Worm (Caenorhabditis elegans) whole organism, young adult: ENCODE measurements around the gene M151.2.

ENCODE experiments used
- B0336.3 ChIP-seq: fragments of 200-800 bp; sonication (Bioruptor generic); IDR thresholded peaks from 2 replicates; pipeline ENCODE4 v1.3.6; 2022; ENCODE audit warnings: missing genetic modification characterization, missing compliant biosample characterization
- F10E7.11 ChIP-seq: sonication (generic microtip); optimal IDR thresholded peaks from 2 replicates; lab custom pipeline; 2017; ENCODE audit warnings: mild to moderate bottlenecking, missing genetic modification characterization, moderate library complexity, missing compliant biosample characterization
- F57C9.4 ChIP-seq: sonication (generic microtip); optimal IDR thresholded peaks from 2 replicates; lab custom pipeline; 2017; ENCODE audit warnings: mild to moderate bottlenecking, missing genetic modification characterization, missing compliant biosample characterization
- ama-1 ChIP-seq, 3 experiments: fragments of 150-350 bp in 1 of 3; sonication (generic microtip) in 2 of 3; optimal IDR thresholded peaks; 2 replicates each; lab custom pipeline; 2014 to 2018; ENCODE audit warnings: missing biosample characterization in 2 of 3, missing genetic modification characterization in 2 of 3, missing genetic modification reagents in 2 of 3
- dpl-1 ChIP-seq: fragments of 150-350 bp; optimal IDR thresholded peaks from 2 replicates; lab custom pipeline; 2014; ENCODE audit warnings: missing biosample characterization, missing genetic modification reagents, missing genetic modification characterization
- lin-54 ChIP-seq: fragments of 200-800 bp; sonication (Bioruptor generic); optimal IDR thresholded peaks from 2 replicates; lab custom pipeline; 2018; ENCODE audit warnings: mild to moderate bottlenecking, missing genetic modification characterization, missing compliant biosample characterization
- madf-6 ChIP-seq: fragments of 200-800 bp; sonication (Bioruptor generic); IDR thresholded peaks from 2 replicates; pipeline ENCODE4 v1.3.6; 2022; ENCODE audit warnings: missing genetic modification reagents, missing genetic modification characterization, missing compliant biosample characterization
- rec-8 ChIP-seq, 2 experiments: sonication (generic microtip); optimal IDR thresholded peaks; 2 replicates each; lab custom pipeline; 2016; ENCODE audit warnings: mild to moderate bottlenecking in 2 of 2, missing genetic modification characterization in 2 of 2, missing genetic modification reagents in 2 of 2, missing genotype in 2 of 2, missing biosample characterization in 1 of 2, missing compliant biosample characterization in 1 of 2, moderate library complexity in 1 of 2
- snpc-4 ChIP-seq, 5 experiments: fragments of 150-350 bp in 1 of 5; sonication (generic microtip) in 4 of 5; optimal IDR thresholded peaks; 2 replicates each; lab custom pipeline; 2014 to 2018; ENCODE audit warnings: missing genetic modification characterization in 5 of 5, missing biosample characterization in 3 of 5, antibody characterized with exemption in 2 of 5, mild to moderate bottlenecking in 2 of 5, missing compliant biosample characterization in 2 of 5, missing genotype in 2 of 5, moderate library complexity in 2 of 5, missing genetic modification reagents in 1 of 5
- ztf-28 ChIP-seq: fragments of 200-800 bp; sonication (Bioruptor generic); IDR thresholded peaks from 2 replicates; pipeline ENCODE4 v1.3.6; 2022; ENCODE audit warnings: missing genetic modification reagents, missing genetic modification characterization, missing compliant biosample characterization

- TF ChIP-seq B0336.3 (GFP tag; lab: Robert Waterston, UW) (no peak), snpc-4 (GFP tag; optimal IDR thresholded peaks at IDR 0.05; lab: Kevin White, UChicago) (no peak), snpc-4 (tag; optimal IDR thresholded peaks at IDR 0.05; lab: Kevin White, UChicago) (no peak), dpl-1 (peak; percentile 34), madf-6 (peak; percentile 86), rec-8 (tag; optimal IDR thresholded peaks at IDR 0.05; lab: Kevin White, UChicago) (no peak), F10E7.11 (tag; lab: Kevin White, UChicago) (no peak), lin-54 (GFP tag; lab: Kevin White, UChicago) (no peak), ama-1 (optimal IDR thresholded peaks at IDR 0.05; lab: Kevin White, UChicago) (no peak), ama-1 (GFP tag; optimal IDR thresholded peaks at IDR 0.05; lab: Kevin White, UChicago) (no peak), F57C9.4 (tag; lab: Kevin White, UChicago) (no peak), ztf-28 (GFP tag; lab: Robert Waterston, UW) (no peak)
Observed at ce11 chrII:3680366-3680765, 49.5 kb downstream of the M151.2 start.
